Worm (Caenorhabditis elegans): Measurements from ENCODE around the gene srj-26.

srj-26 gene

DNA sequence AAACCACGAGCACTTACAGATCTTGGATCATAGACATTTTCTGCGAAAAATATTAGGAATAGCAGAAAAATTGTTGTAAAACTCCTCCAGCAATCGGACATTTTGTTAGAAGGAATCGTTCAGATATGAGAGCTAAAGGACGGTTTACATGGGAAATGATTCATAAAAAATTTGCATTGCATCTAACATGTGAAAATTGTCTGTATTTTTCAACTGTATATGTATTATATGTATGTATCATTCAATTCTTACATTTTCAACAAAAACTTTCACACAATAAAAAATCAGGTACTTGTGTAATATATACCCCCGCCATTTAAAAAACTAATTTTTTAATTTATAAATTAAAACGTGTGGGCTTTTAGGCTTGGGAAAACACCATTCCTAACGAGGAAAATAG lies 47.2 kb downstream of the srj-26 start, which contains the start of gene ZK228.13:
TSS of gene ZK228.13 (minus strand) at position 101 of the 400 bp plus-strand sequence.
- TF ChIP-seq him-1 (tag; optimal IDR thresholded peaks at IDR 0.05): no peak
- no peak for TF ChIP-seq dao-5 (tag; optimal IDR thresholded peaks at IDR 0.05)
- no peak for TF ChIP-seq W03F9.2 (tag; optimal IDR thresholded peaks at IDR 0.05)

Data from whole organism, L4/young adult.